Worm (Caenorhabditis elegans): ENCODE data around the gene grl-14.

grl-14 gene

DNA sequence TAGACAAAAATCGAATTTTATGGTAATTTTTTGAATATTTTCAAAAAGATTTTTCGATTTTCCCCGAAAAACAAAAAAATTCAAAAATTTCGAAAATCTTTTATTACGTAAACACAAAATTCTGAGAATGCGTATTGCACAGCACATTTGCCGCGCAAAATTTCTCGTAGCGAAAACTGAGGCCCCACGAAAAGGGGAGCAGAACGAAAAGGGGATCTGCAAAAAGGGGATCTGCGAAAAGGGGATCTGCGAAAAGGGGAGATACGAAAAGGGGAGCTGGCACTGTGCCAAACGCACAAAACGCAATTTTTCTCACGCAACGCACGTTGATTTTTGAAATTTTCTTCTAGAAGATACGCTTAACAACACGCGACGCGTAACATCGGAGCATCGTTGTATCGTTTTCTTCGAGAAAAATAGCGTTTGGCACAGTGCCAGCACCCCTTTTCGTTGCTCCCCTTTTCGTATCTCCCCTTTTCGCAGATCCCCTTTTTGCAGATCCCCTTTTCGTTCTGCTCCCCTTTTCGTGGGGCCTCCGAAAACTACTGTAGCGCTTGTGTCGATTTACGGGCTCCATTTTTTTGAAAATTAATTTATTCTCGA is 14.0 kb downstream of the grl-14 start:
- peak; percentile 63 for TF ChIP-seq pes-1 (GFP tag; IDR thresholded peaks at IDR 0.05)
- TF ChIP-seq sea-1 (GFP tag; conservative IDR thresholded peaks at IDR 0.05) = 0 out of 2 replicates have a peak, but pooled peaks have one; percentile 29

DNA sequence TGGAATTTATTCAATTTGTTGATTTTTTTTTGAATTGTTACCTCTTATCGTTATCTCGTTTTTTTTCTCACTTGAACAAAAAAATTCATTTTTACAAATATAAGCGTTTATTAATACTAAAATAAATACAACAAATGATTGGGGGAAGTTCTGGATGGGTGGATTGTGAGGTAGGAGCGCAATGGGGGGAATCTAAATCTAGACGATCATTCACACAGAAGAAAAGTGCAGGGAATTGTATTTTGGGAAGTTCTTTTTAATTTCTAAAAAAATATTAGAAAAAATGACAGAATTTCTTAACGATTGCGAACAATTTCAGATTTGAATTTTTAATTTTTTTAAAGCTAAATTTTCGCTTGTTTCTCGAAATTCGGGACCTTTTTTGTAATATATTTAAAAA is 16.1 kb downstream of the grl-14 start:
- TF ChIP-seq sea-1 (GFP tag; conservative IDR thresholded peaks at IDR 0.05) = no peak
- no peak for TF ChIP-seq tra-4 (tag; optimal IDR thresholded peaks at IDR 0.05)
- no peak for TF ChIP-seq tbx-37 (GFP tag; conservative IDR thresholded peaks at IDR 0.05)
- TF ChIP-seq ama-1 (optimal IDR thresholded peaks at IDR 0.05) = no peak

DNA sequence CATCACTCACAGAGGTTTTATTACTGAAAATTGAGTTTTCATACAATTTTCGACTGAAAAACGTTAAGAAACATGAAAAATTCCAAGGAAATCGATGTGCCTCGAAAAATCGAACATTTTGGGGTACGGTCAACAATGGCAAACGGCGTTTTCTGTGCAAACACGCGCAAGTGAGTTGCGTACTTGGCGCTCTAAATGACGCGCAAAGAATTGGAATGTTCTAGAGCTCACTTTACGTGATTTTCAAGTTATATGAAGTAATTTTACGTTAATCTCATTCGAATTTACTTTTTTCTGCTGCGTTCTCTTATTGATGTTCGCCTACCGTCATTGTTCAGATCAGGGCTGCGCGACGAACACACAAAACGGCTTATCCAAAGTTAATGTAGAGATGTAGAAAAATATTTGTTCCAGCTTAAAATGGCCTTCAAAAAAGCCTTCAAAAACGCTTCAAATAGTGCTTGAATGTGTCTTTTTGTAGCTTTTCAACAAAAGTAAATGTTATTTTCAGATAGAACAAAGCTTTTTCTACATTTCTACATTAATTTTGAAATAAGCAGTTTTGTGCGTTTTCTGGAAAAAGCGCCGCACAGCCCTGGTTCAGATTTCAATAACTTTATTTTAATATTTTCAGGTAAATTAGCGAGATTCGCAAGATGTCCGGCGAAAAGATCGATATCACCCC is 20.3 kb downstream of the grl-14 start, which contains the start of the genes F31D4.2 and fkb-6:
F31D4.2 (minus strand) TSS at position 23 of the 685 bp plus-strand sequence.
fkb-6 (plus strand) TSS at position 635 of the 685 bp plus-strand sequence.
- TF ChIP-seq flt-1 (GFP tag; IDR thresholded peaks at IDR 0.05) (no peak), scrt-1 (GFP tag; IDR thresholded peaks at IDR 0.05) (no peak), F13C5.2 (tag; optimal IDR thresholded peaks at IDR 0.05) (peak; percentile 56)

DNA sequence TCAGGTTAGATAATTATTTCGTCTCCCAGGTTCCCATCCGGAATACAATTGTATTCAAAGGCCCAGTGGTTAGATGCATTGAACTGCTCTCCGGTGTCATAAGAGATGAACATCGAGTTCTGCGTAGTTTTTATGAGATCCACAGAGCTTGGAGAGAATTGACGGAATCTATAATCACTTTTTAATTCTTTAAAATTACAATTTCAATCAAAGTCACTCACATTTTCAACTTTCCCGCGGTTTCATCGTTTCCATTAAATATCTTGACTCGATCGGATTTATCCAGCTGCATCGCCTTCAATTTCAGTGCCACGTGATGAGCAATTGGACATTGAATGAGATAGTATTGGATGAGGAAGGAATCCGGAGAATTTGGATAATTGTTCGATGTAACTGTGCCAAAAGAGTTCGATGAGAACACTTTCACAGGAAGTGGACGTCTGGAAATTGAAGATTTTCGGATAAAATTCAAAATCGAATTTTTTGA is 22.4 kb downstream of the grl-14 start:
- TF ChIP-seq flt-1 (GFP tag; IDR thresholded peaks at IDR 0.05) (no peak), ama-1 (optimal IDR thresholded peaks at IDR 0.05) (no peak), ets-7 (tag; optimal IDR thresholded peaks at IDR 0.05) (no peak), sea-1 (GFP tag; conservative IDR thresholded peaks at IDR 0.05) (no peak), hmbx-1 (tag; optimal IDR thresholded peaks at IDR 0.05) (no peak), hmg-4 (GFP tag; optimal IDR thresholded peaks at IDR 0.05) (no peak), tbx-37 (GFP tag; conservative IDR thresholded peaks at IDR 0.05) (no peak), F13C5.2 (tag; optimal IDR thresholded peaks at IDR 0.05) (no peak)

DNA sequence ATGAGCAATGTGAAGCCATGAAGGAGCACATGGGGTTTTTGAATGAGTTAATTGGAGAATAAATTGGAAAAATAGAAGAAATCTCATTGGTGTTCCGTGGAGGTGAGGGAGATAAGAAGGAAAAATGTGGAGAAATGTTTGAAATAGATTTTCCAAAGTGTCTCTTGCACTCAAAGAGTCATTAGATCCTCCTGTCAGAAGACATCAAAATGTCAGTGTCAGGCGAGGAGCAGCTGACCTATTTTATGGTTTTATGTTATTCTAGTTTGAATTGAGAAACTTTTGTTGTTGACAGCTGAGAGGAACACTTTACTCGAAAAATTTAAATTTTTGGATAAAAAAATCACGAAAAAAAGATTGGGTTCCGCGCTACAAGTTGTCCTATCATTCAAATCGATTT is 25.2 kb downstream of the grl-14 start, which contains the start of gene clec-264:
clec-264 (minus strand) TSS at position 122 of the 400 bp plus-strand sequence.
- TF ChIP-seq sea-1 (GFP tag; conservative IDR thresholded peaks at IDR 0.05) (0 out of 2 replicates have a peak, but pooled peaks have one; percentile 6), pes-1 (GFP tag; IDR thresholded peaks at IDR 0.05) (no peak)

DNA sequence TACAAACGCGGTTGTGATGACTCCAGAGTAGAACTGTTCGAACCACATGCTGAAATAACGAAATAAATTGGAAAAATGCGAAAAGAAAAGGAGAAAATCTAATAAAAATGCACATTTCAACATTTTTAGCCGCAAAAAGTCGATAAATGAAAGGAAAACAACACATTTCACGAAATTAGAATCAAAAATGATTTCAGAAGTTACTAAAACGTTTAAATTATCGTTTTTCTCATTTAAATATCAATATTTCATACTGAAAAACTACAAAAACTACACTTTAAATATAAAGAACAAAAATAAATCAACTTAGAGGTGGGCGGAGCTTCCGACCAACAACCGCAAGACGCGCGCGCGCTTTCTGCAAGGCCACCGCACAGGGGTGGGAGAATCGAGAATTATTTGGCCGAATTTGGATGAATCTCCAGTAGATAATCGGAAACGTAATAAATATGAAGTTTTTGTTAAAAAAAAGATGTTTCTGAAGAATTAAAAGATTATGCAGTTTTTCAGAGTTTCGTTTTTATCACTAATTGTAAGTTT is 26.6 kb downstream of the grl-14 start, which contains the start of gene ndua-1:
ndua-1 (minus strand) TSS at position 51 of the 540 bp plus-strand sequence.
- TF ChIP-seq flt-1 (GFP tag; IDR thresholded peaks at IDR 0.05) (no peak), F13C5.2 (tag; optimal IDR thresholded peaks at IDR 0.05) (peak; percentile 70), aly-1 (tag; optimal IDR thresholded peaks at IDR 0.05) (no peak), hnd-1 (tag; optimal IDR thresholded peaks at IDR 0.05) (no peak), tra-4 (tag; optimal IDR thresholded peaks at IDR 0.05) (no peak), hmbx-1 (tag; optimal IDR thresholded peaks at IDR 0.05) (no peak), hmg-4 (GFP tag; optimal IDR thresholded peaks at IDR 0.05) (peak; percentile 9), ama-1 (optimal IDR thresholded peaks at IDR 0.05) (no peak), tbx-37 (GFP tag; conservative IDR thresholded peaks at IDR 0.05) (no peak), ceh-36 (tag; optimal IDR thresholded peaks at IDR 0.05) (no peak), pes-1 (GFP tag; IDR thresholded peaks at IDR 0.05) (0 out of 2 replicates have a peak, but pooled peaks have one; percentile 33), sea-1 (GFP tag; conservative IDR thresholded peaks at IDR 0.05) (no peak), ets-7 (tag; optimal IDR thresholded peaks at IDR 0.05) (no peak), tbx-11 (GFP tag; IDR thresholded peaks at IDR 0.05) (no peak), ceh-13 (GFP tag; optimal IDR thresholded peaks at IDR 0.05) (no peak)

DNA sequence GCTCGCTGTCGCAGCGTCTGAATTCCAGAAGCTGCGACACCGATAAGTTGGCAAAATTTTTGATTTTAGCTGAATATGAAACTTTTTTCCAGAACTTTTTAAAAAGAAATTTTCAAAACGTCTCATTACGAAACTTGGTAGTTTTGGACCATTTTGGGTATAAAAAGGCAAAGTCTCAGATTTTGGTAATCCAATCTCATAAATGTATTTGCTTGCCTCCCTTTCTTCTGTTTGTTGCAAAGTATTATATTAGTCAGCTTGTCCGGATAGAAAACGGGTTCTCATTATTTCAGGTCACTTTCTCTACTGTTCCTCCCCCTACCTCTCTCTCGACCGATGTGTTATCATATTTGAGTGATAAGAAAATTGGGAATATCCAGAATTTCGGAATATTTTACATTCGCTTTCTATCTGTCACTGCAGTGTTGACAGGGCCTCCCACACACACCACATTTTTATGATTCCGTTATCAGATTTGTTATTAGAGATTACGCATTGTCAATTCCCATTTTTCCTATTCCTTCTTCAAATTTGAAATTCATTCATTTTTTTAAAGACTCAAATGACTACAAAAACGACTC is 28.3 kb downstream of the grl-14 start, which contains the start of gene F31D4.5:
F31D4.5 (plus strand) TSS at position 491 of the 581 bp plus-strand sequence.
- TF ChIP-seq ets-7 (tag; optimal IDR thresholded peaks at IDR 0.05) (no peak), flt-1 (GFP tag; IDR thresholded peaks at IDR 0.05) (no peak), ama-1 (optimal IDR thresholded peaks at IDR 0.05) (no peak), ceh-13 (GFP tag; optimal IDR thresholded peaks at IDR 0.05) (no peak), sea-1 (GFP tag; conservative IDR thresholded peaks at IDR 0.05) (no peak), pes-1 (GFP tag; IDR thresholded peaks at IDR 0.05) (no peak), ceh-36 (tag; optimal IDR thresholded peaks at IDR 0.05) (no peak), hnd-1 (tag; optimal IDR thresholded peaks at IDR 0.05) (no peak), tbx-11 (GFP tag; IDR thresholded peaks at IDR 0.05) (no peak), tra-4 (tag; optimal IDR thresholded peaks at IDR 0.05) (no peak), aly-1 (tag; optimal IDR thresholded peaks at IDR 0.05) (no peak), hmg-4 (GFP tag; optimal IDR thresholded peaks at IDR 0.05) (no peak), hmbx-1 (tag; optimal IDR thresholded peaks at IDR 0.05) (no peak), B0310.2 (tag; optimal IDR thresholded peaks at IDR 0.05) (no peak), F13C5.2 (tag; optimal IDR thresholded peaks at IDR 0.05) (no peak), tbx-37 (GFP tag; conservative IDR thresholded peaks at IDR 0.05) (no peak), scrt-1 (GFP tag; IDR thresholded peaks at IDR 0.05) (no peak)

DNA sequence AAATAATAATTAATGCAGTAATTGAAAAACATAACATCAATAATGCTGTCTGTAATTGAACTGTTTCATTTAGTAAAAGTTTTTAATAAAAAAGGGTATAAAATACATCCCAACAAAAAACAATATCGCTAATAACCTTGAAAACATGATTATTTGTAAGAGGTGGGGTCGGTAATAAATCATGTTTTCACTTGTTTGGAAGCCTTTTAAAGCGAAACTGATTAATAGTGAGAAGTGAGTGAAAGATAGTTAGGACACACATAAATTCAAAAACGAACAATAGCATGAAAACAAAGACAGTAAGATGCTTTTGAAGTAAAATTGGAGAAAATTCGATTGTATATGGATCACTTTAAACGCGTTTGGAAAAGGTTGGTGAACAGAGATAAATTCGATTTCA is 35.7 kb downstream of the grl-14 start, which contains the start of gene try-4:
try-4 (minus strand) TSS at position 74 of the 400 bp plus-strand sequence.
- TF ChIP-seq ceh-36 (tag; optimal IDR thresholded peaks at IDR 0.05) (no peak), tra-4 (tag; optimal IDR thresholded peaks at IDR 0.05) (no peak), ceh-13 (GFP tag; optimal IDR thresholded peaks at IDR 0.05) (no peak), tbx-11 (GFP tag; IDR thresholded peaks at IDR 0.05) (no peak)

Data from whole organism, early embryonic.